Fruit fly (Drosophila melanogaster) whole organism, embryonic: ENCODE results near the gene CG43367.

Experiments
- ATbp ChIP-seq: fragments of 200-800 bp; sonication (Bioruptor generic); optimal IDR thresholded peaks from 2 replicates; lab custom pipeline; 2017; ENCODE audit warnings: missing biosample characterization, mild to moderate bottlenecking, missing genetic modification characterization, missing genetic modification reagents
- Abd-B ChIP-seq: fragments of 200-800 bp; sonication (Bioruptor generic); optimal IDR thresholded peaks from 2 replicates; lab custom pipeline; 2018; ENCODE audit warnings: missing biosample characterization, mild to moderate bottlenecking, missing genetic modification characterization, moderate library complexity
- Atf6 ChIP-seq: fragments of 200-800 bp; sonication (Bioruptor generic); IDR thresholded peaks from 2 replicates; pipeline ENCODE4 v1.3.6; 2022; ENCODE audit warnings: missing biosample characterization, missing genetic modification characterization
- CG10209 ChIP-seq: fragments of 200-800 bp; sonication (Bioruptor generic); optimal IDR thresholded peaks from 3 replicates; lab custom pipeline; 2017; ENCODE audit warnings: missing biosample characterization, mild to moderate bottlenecking, missing genetic modification characterization, missing genetic modification reagents
- CG10462 ChIP-seq: fragments of 200-800 bp; sonication (Bioruptor generic); optimal IDR thresholded peaks from 2 replicates; lab custom pipeline; 2016; ENCODE audit warnings: missing biosample characterization, missing genetic modification characterization
- CG10543 ChIP-seq: fragments of 200-800 bp; sonication (Bioruptor generic); optimal IDR thresholded peaks from 3 replicates; lab custom pipeline; 2017; ENCODE audit warnings: missing biosample characterization, mild to moderate bottlenecking, missing genetic modification characterization, moderate library complexity
- CG12219 ChIP-seq: fragments of 200-800 bp; sonication (Bioruptor generic); optimal IDR thresholded peaks from 3 replicates; lab custom pipeline; 2018; ENCODE audit warnings: missing biosample characterization, mild to moderate bottlenecking, missing genetic modification characterization
- CG14667 ChIP-seq: fragments of 200-800 bp; sonication (Bioruptor generic); IDR thresholded peaks from 2 replicates; pipeline ENCODE4 v1.3.6; 2022; ENCODE audit warnings: missing biosample characterization, missing genetic modification characterization
- CG1529 ChIP-seq: fragments of 200-800 bp; sonication (Bioruptor generic); optimal IDR thresholded peaks from 3 replicates; lab custom pipeline; 2018; ENCODE audit warnings: missing biosample characterization, missing genetic modification characterization
- CG16779 ChIP-seq: fragments of 200-800 bp; sonication (Bioruptor generic); IDR thresholded peaks from 2 replicates; pipeline ENCODE4 v1.3.6; 2022; ENCODE audit warnings: missing biosample characterization, missing genetic modification characterization
- CG16815 ChIP-seq: fragments of 200-800 bp; sonication (Bioruptor generic); optimal IDR thresholded peaks from 3 replicates; lab custom pipeline; 2017; ENCODE audit warnings: missing biosample characterization, mild to moderate bottlenecking, missing genetic modification characterization
- CG17328 ChIP-seq: fragments of 200-800 bp; sonication (Bioruptor generic); IDR thresholded peaks from 2 replicates; pipeline ENCODE4 v1.3.6; 2022; ENCODE audit warnings: missing biosample characterization, missing genetic modification characterization
- CG18011 ChIP-seq: fragments of 200-800 bp; sonication (Bioruptor generic); optimal IDR thresholded peaks from 2 replicates; lab custom pipeline; 2017; ENCODE audit warnings: missing biosample characterization, missing genetic modification characterization, mild to moderate bottlenecking, moderate library complexity, missing genotype
- CG2116 ChIP-seq: fragments of 200-800 bp; sonication (Bioruptor generic); optimal IDR thresholded peaks from 3 replicates; lab custom pipeline; 2018; ENCODE audit warnings: missing biosample characterization, mild to moderate bottlenecking, missing genetic modification characterization
- CG2120 ChIP-seq: fragments of 200-800 bp; sonication (Bioruptor generic); optimal IDR thresholded peaks from 3 replicates; lab custom pipeline; 2016; ENCODE audit warnings: missing biosample characterization, missing genetic modification characterization
- CG2129 ChIP-seq: fragments of 200-800 bp; sonication (Bioruptor generic); IDR thresholded peaks from 2 replicates; pipeline ENCODE4 v1.3.6; 2022; ENCODE audit warnings: missing biosample characterization, missing genetic modification characterization; ENCODE audit not compliant: partially characterized antibody
- CG31441 ChIP-seq: fragments of 200-800 bp; sonication (Bioruptor generic); IDR thresholded peaks from 2 replicates; pipeline ENCODE4 v1.3.6; 2022; ENCODE audit warnings: missing biosample characterization, missing genetic modification characterization
- CG32772 ChIP-seq: fragments of 200-800 bp; sonication (Bioruptor generic); IDR thresholded peaks from 2 replicates; pipeline ENCODE4 v1.3.6; 2022; ENCODE audit warnings: missing biosample characterization, missing genetic modification characterization
- CG3281 ChIP-seq: fragments of 200-800 bp; sonication (Bioruptor generic); optimal IDR thresholded peaks from 3 replicates; lab custom pipeline; 2017; ENCODE audit warnings: missing biosample characterization, mild to moderate bottlenecking, missing genetic modification characterization
- CG33213 ChIP-seq: fragments of 200-800 bp; sonication (Bioruptor generic); optimal IDR thresholded peaks from 3 replicates; lab custom pipeline; 2016; ENCODE audit warnings: missing biosample characterization, missing genetic modification characterization
- CG7556 ChIP-seq: fragments of 200-800 bp; sonication (Bioruptor generic); optimal IDR thresholded peaks from 2 replicates; lab custom pipeline; 2017; ENCODE audit warnings: missing biosample characterization, mild to moderate bottlenecking, missing genetic modification characterization
- CG9932 ChIP-seq: fragments of 200-800 bp; sonication (Bioruptor generic); IDR thresholded peaks from 2 replicates; pipeline ENCODE4 v1.3.6; 2022; ENCODE audit warnings: missing biosample characterization, missing genetic modification characterization
- CoRest ChIP-seq: fragments of 200-800 bp; sonication (Bioruptor generic); optimal IDR thresholded peaks from 3 replicates; lab custom pipeline; 2018; ENCODE audit warnings: missing biosample characterization, mild to moderate bottlenecking, missing genetic modification characterization, moderate library complexity
- D ChIP-seq, 2 experiments: fragments of 200-800 bp in 1 of 2; fragments of >200 bp in 1 of 2; sonication (Bioruptor generic) in 1 of 2; optimal IDR thresholded peaks; 2 replicates in 1 of 2; 3 replicates in 1 of 2; lab custom pipeline; 2017; ENCODE audit warnings: mild to moderate bottlenecking in 1 of 2, missing biosample characterization in 1 of 2, missing genetic modification characterization in 1 of 2, missing genetic modification reagents in 1 of 2
- Dref ChIP-seq: fragments of 200-800 bp; sonication (Bioruptor generic); IDR thresholded peaks from 2 replicates; pipeline ENCODE4 v1.3.6; 2022; ENCODE audit warnings: missing biosample characterization, missing genetic modification characterization
- NFAT ChIP-seq: fragments of 200-800 bp; sonication (Bioruptor generic); IDR thresholded peaks from 2 replicates; pipeline ENCODE4 v1.3.6; 2022; ENCODE audit warnings: missing biosample characterization, missing genetic modification characterization
- Pdp1 ChIP-seq, 2 experiments: fragments of 200-800 bp; sonication (Bioruptor generic); optimal IDR thresholded peaks; 3 replicates each; lab custom pipeline; 2016; ENCODE audit warnings: missing biosample characterization in 2 of 2, missing genetic modification characterization in 2 of 2, mild to moderate bottlenecking in 1 of 2, moderate library complexity in 1 of 2
- Ravus ChIP-seq: fragments of 200-800 bp; sonication (Bioruptor generic); IDR thresholded peaks from 2 replicates; pipeline ENCODE4 v1.3.6; 2022; ENCODE audit warnings: missing biosample characterization, missing genetic modification characterization
- Sin3A ChIP-seq: fragments of >200 bp; optimal IDR thresholded peaks from 2 replicates; lab custom pipeline; 2018
- Spps ChIP-seq: fragments of 200-800 bp; sonication (Bioruptor generic); optimal IDR thresholded peaks from 2 replicates; lab custom pipeline; 2018; ENCODE audit warnings: missing biosample characterization, mild to moderate bottlenecking, missing genetic modification characterization
- Sry-δ ChIP-seq: fragments of 200-800 bp; sonication (Bioruptor generic); optimal IDR thresholded peaks from 2 replicates; lab custom pipeline; 2016; ENCODE audit warnings: missing biosample characterization, missing genetic modification characterization
- ap ChIP-seq: fragments of 200-800 bp; sonication (Bioruptor generic); IDR thresholded peaks from 2 replicates; pipeline ENCODE4 v1.3.6; 2022; ENCODE audit warnings: missing biosample characterization, missing genetic modification characterization
- bowl ChIP-seq: fragments of 200-800 bp; sonication (Bioruptor generic); IDR thresholded peaks from 2 replicates; pipeline ENCODE4 v1.3.6; 2022; ENCODE audit warnings: missing biosample characterization, missing genetic modification characterization
- cg ChIP-seq: fragments of 200-800 bp; sonication (Bioruptor generic); optimal IDR thresholded peaks from 3 replicates; lab custom pipeline; 2019; ENCODE audit warnings: missing biosample characterization, mild to moderate bottlenecking, missing genetic modification characterization, moderate library complexity
- chif ChIP-seq, 2 experiments: fragments of 200-800 bp; sonication (Bioruptor generic); optimal IDR thresholded peaks; 3 replicates each; lab custom pipeline; 2016; ENCODE audit warnings: missing biosample characterization in 2 of 2, missing genetic modification characterization in 2 of 2
- crol ChIP-seq: fragments of 200-800 bp; sonication (Bioruptor generic); IDR thresholded peaks from 2 replicates; pipeline ENCODE4 v1.3.6; 2022; ENCODE audit warnings: missing biosample characterization, missing genetic modification characterization
- dan ChIP-seq: fragments of 200-800 bp; sonication (Bioruptor generic); IDR thresholded peaks from 2 replicates; pipeline ENCODE4 v1.3.6; 2022; ENCODE audit warnings: missing biosample characterization, missing genetic modification characterization
- esg ChIP-seq: fragments of 200-800 bp; sonication (Bioruptor generic); conservative IDR thresholded peaks from 2 replicates; pipeline ENCODE4 v1.3.6; 2022; ENCODE audit warnings: missing biosample characterization, missing genetic modification characterization
- gce ChIP-seq: fragments of 200-800 bp; sonication (Bioruptor generic); IDR thresholded peaks from 3 replicates; pipeline ENCODE4 v1.3.6; 2022; ENCODE audit warnings: missing biosample characterization, missing genetic modification characterization
- hb ChIP-seq: fragments of 200-800 bp; sonication (Bioruptor generic); IDR thresholded peaks from 3 replicates; pipeline ENCODE4 v1.3.6; 2022; ENCODE audit warnings: missing biosample characterization, missing genetic modification characterization; ENCODE audit not compliant: partially characterized antibody
- jigr1 ChIP-seq: fragments of 200-800 bp; sonication (Bioruptor generic); IDR thresholded peaks from 3 replicates; pipeline ENCODE4 v1.3.6; 2022; ENCODE audit warnings: missing biosample characterization, missing genetic modification characterization
- klu ChIP-seq: fragments of 200-800 bp; sonication (Bioruptor generic); IDR thresholded peaks from 2 replicates; pipeline ENCODE4 v1.3.6; 2022; ENCODE audit warnings: missing biosample characterization, missing genetic modification characterization
- maf-S ChIP-seq: fragments of 200-800 bp; sonication (Bioruptor generic); optimal IDR thresholded peaks from 2 replicates; lab custom pipeline; 2016; ENCODE audit warnings: missing biosample characterization, missing genetic modification characterization
- shn ChIP-seq: fragments of 200-800 bp; sonication (Bioruptor generic); optimal IDR thresholded peaks from 3 replicates; lab custom pipeline; 2016; ENCODE audit warnings: missing biosample characterization, missing genetic modification characterization
- sisA ChIP-seq: fragments of 200-800 bp; sonication (Bioruptor generic); IDR thresholded peaks from 2 replicates; pipeline ENCODE4 v1.3.6; 2022; ENCODE audit warnings: missing biosample characterization, missing genetic modification characterization
- sqz ChIP-seq: fragments of 200-800 bp; sonication (Bioruptor generic); optimal IDR thresholded peaks from 3 replicates; lab custom pipeline; 2018; ENCODE audit warnings: missing biosample characterization, mild to moderate bottlenecking, missing genetic modification characterization
- tap ChIP-seq: fragments of 200-800 bp; optimal IDR thresholded peaks from 3 replicates; lab custom pipeline; 2019; ENCODE audit warnings: missing biosample characterization, mild to moderate bottlenecking, missing genetic modification characterization, moderate library complexity
- tio ChIP-seq: fragments of 200-800 bp; sonication (Bioruptor generic); optimal IDR thresholded peaks from 2 replicates; lab custom pipeline; 2017; ENCODE audit warnings: missing biosample characterization, missing genetic modification characterization, inconsistent platforms
- vfl ChIP-seq: fragments of 200-800 bp; sonication (Bioruptor generic); optimal IDR thresholded peaks from 2 replicates; lab custom pipeline; 2016; ENCODE audit warnings: missing biosample characterization, missing genetic modification characterization
- wor ChIP-seq: fragments of 200-800 bp; sonication (Bioruptor generic); IDR thresholded peaks from 2 replicates; pipeline ENCODE4 v1.3.6; 2022; ENCODE audit warnings: missing biosample characterization, missing genetic modification characterization
- zfh2 ChIP-seq: fragments of 200-800 bp; sonication (Bioruptor generic); optimal IDR thresholded peaks from 2 replicates; lab custom pipeline; 2016; ENCODE audit warnings: missing biosample characterization, missing genetic modification characterization

CG43367 gene

dm6 chr3L:4169957-4170651 lies 23.7 kb upstream of the CG43367 start, which contains the start of gene Ero1L (continued):
- TF ChIP-seq CG31441 (GFP tag; lab: Robert Waterston, UW) (peak; percentile 78), CG3281 (GFP tag; lab: Kevin White, UChicago) (peak; percentile 5), CG7556 (GFP tag; lab: Kevin White, UChicago) (no peak), Pdp1 (GFP tag; optimal IDR thresholded peaks at IDR 0.05; lab: Kevin White, UChicago) (no peak), Sin3A (peak; percentile 41), Sry-δ (peak; percentile 9), tio (GFP tag; lab: Kevin White, UChicago) (no peak), CG2129 (no peak), klu (GFP tag; lab: Robert Waterston, UW) (no peak; the same call in 1 of the 2 replicates), CG14667 (GFP tag; lab: Robert Waterston, UW) (no peak), shn (GFP tag; lab: Kevin White, UChicago) (no peak), NFAT (GFP tag; lab: Robert Waterston, UW) (no peak), CG16779 (GFP tag; lab: Robert Waterston, UW) (no peak), sqz (GFP tag; lab: Kevin White, UChicago) (no peak), cg (no peak), crol (GFP tag; lab: Robert Waterston, UW) (no peak), gce (GFP tag; lab: Robert Waterston, UW) (no peak), CG33213 (peak; percentile 6), Dref (peak; percentile 29; the same call in 1 of the 2 replicates), vfl (no peak), CG32772 (GFP tag; lab: Robert Waterston, UW) (no peak), CG17328 (GFP tag; lab: Robert Waterston, UW) (no peak; the same call in 1 of the 2 replicates), CG1529 (GFP tag; lab: Kevin White, UChicago) (no peak), CG9932 (peak; percentile 25; the same call in 1 of the 2 replicates), maf-S (GFP tag; lab: Kevin White, UChicago) (no peak), Spps (tag; lab: Kevin White, UChicago) (no peak), wor (no peak), CG10462 (GFP tag; lab: Kevin White, UChicago) (no peak), sisA (GFP tag; lab: Robert Waterston, UW) (no peak), ATbp (GFP tag; lab: Kevin White, UChicago) (no peak), CG10543 (GFP tag; lab: Kevin White, UChicago) (peak; percentile 30), Atf6 (GFP tag; lab: Robert Waterston, UW) (no peak), CG10209 (GFP tag; lab: Kevin White, UChicago) (no peak), esg (peak; percentile 73), CG16815 (GFP tag; lab: Kevin White, UChicago) (no peak), chif (GFP tag; optimal IDR thresholded peaks at IDR 0.05; lab: Kevin White, UChicago) (no peak), CG2116 (GFP tag; lab: Kevin White, UChicago) (peak; percentile 62), Abd-B (peak; percentile 51), CG12219 (GFP tag; lab: Kevin White, UChicago) (no peak), Ravus (GFP tag; lab: Robert Waterston, UW) (no peak), CoRest (tag; lab: Kevin White, UChicago) (peak; percentile 69), CG18011 (no peak), ap (no peak), dan (GFP tag; lab: Robert Waterston, UW) (no peak), hb (GFP tag; lab: Robert Waterston, UW) (no peak), D (optimal IDR thresholded peaks at IDR 0.05; lab: Kevin White, UChicago) (no peak), D (GFP tag; optimal IDR thresholded peaks at IDR 0.05; lab: Kevin White, UChicago) (no peak), jigr1 (GFP tag; lab: Robert Waterston, UW) (no peak), bowl (GFP tag; lab: Robert Waterston, UW) (no peak), tap (tag; lab: Kevin White, UChicago) (no peak), zfh2 (GFP tag; lab: Kevin White, UChicago) (no peak), CG2120 (GFP tag; lab: Kevin White, UChicago) (peak; percentile 16)
